Worm (Caenorhabditis elegans) whole organism, young adult: ENCODE results near the gene Y102A11A.2.
A peak's percentile ranks its signal among the peaks of the same experiment; 100 is the strongest.

ENCODE experiments used
- C06A6.2 ChIP-seq: fragments of 200-800 bp; sonication (Bioruptor generic); conservative IDR thresholded peaks from 2 replicates; pipeline ENCODE4 v1.3.6; 2022; ENCODE audit warnings: missing genetic modification characterization, missing compliant biosample characterization
- F52B5.7 ChIP-seq: sonication (generic microtip); optimal IDR thresholded peaks from 2 replicates; lab custom pipeline; 2016; ENCODE audit warnings: mild to moderate bottlenecking, missing genetic modification characterization, missing compliant biosample characterization
- F55B11.4 ChIP-seq: sonication (generic microtip); optimal IDR thresholded peaks from 2 replicates; lab custom pipeline; 2016; ENCODE audit warnings: missing compliant biosample characterization, missing genetic modification characterization, borderline replicate concordance; ENCODE audit not compliant: insufficient read depth
- F57A8.1 ChIP-seq: fragments of 200-800 bp; sonication (Bioruptor generic); optimal IDR thresholded peaks from 2 replicates; lab custom pipeline; 2018; ENCODE audit warnings: mild to moderate bottlenecking, missing genetic modification characterization, moderate library complexity, missing compliant biosample characterization
- Y53F4B.3 ChIP-seq: fragments of 200-800 bp; sonication (Bioruptor generic); IDR thresholded peaks from 2 replicates; pipeline ENCODE4 v1.3.6; 2022; ENCODE audit warnings: missing genetic modification reagents, missing genetic modification characterization, missing compliant biosample characterization
- Y53G8AR.9 ChIP-seq: fragments of 200-800 bp; sonication (Bioruptor generic); conservative IDR thresholded peaks from 2 replicates; pipeline ENCODE4 v1.3.6; 2022; ENCODE audit warnings: missing genetic modification reagents, missing genetic modification characterization, missing compliant biosample characterization
- Y56A3A.18 ChIP-seq: fragments of 200-800 bp; sonication (Bioruptor generic); IDR thresholded peaks from 2 replicates; pipeline ENCODE4 v1.3.6; 2022; ENCODE audit warnings: missing genetic modification reagents, missing genetic modification characterization, missing compliant biosample characterization
- Y95B8A.8 ChIP-seq: fragments of 200-800 bp; sonication (Bioruptor generic); IDR thresholded peaks from 2 replicates; pipeline ENCODE4 v1.3.6; 2022; ENCODE audit warnings: missing genetic modification reagents, missing genetic modification characterization, missing compliant biosample characterization
- atf-7 ChIP-seq: sonication (generic microtip); optimal IDR thresholded peaks from 2 replicates; lab custom pipeline; 2017; ENCODE audit warnings: mild to moderate bottlenecking, missing genetic modification characterization, missing compliant biosample characterization
- athp-1 ChIP-seq: sonication (generic microtip); optimal IDR thresholded peaks from 2 replicates; lab custom pipeline; 2017; ENCODE audit warnings: mild to moderate bottlenecking, missing genetic modification characterization, missing compliant biosample characterization
- attf-5 ChIP-seq: fragments of 200-800 bp; sonication (Bioruptor generic); optimal IDR thresholded peaks from 2 replicates; lab custom pipeline; 2018; ENCODE audit warnings: mild to moderate bottlenecking, missing genetic modification characterization, missing compliant biosample characterization
- attf-6 ChIP-seq: fragments of 200-800 bp; sonication (Bioruptor generic); IDR thresholded peaks from 2 replicates; pipeline ENCODE4 v1.3.6; 2022; ENCODE audit warnings: missing genetic modification reagents, missing genetic modification characterization, missing compliant biosample characterization
- ccch-3 ChIP-seq: fragments of 200-800 bp; sonication (Bioruptor generic); optimal IDR thresholded peaks from 2 replicates; lab custom pipeline; 2018; ENCODE audit warnings: mild to moderate bottlenecking, missing genetic modification characterization, missing compliant biosample characterization
- cebp-1 ChIP-seq, 2 experiments: fragments of 200-800 bp in 1 of 2; sonication (Bioruptor generic) in 1 of 2; sonication (generic microtip) in 1 of 2; IDR thresholded peaks in 1 of 2; optimal IDR thresholded peaks in 1 of 2; 2 replicates each; pipeline versions ENCODE4 v1.3.6 to Lab custom; 2017 to 2022; ENCODE audit warnings: missing compliant biosample characterization in 2 of 2, missing genetic modification characterization in 2 of 2, mild to moderate bottlenecking in 1 of 2, missing genetic modification reagents in 1 of 2, moderate library complexity in 1 of 2
- ceh-100 ChIP-seq: fragments of 200-800 bp; sonication (Bioruptor generic); IDR thresholded peaks from 2 replicates; pipeline ENCODE4 v1.3.6; 2022; ENCODE audit warnings: missing genetic modification reagents, missing genetic modification characterization, missing compliant biosample characterization
- ceh-40 ChIP-seq: fragments of 200-800 bp; sonication (Bioruptor generic); IDR thresholded peaks from 2 replicates; pipeline ENCODE4 v1.3.6; 2022; ENCODE audit warnings: missing genetic modification characterization, missing compliant biosample characterization
- ceh-79 ChIP-seq: sonication (generic microtip); optimal IDR thresholded peaks from 2 replicates; lab custom pipeline; 2017; ENCODE audit warnings: mild to moderate bottlenecking, missing genetic modification characterization, missing compliant biosample characterization
- chd-7 ChIP-seq: sonication (generic microtip); optimal IDR thresholded peaks from 2 replicates; lab custom pipeline; 2016; ENCODE audit warnings: mild to moderate bottlenecking, missing genetic modification characterization, moderate library complexity, missing compliant biosample characterization
- dox-1 ChIP-seq: fragments of 200-800 bp; sonication (Bioruptor generic); IDR thresholded peaks from 2 replicates; pipeline ENCODE4 v1.3.6; 2022; ENCODE audit warnings: missing genetic modification reagents, missing genetic modification characterization, missing compliant biosample characterization
- dpff-1 ChIP-seq: sonication (generic microtip); optimal IDR thresholded peaks from 2 replicates; lab custom pipeline; 2017; ENCODE audit warnings: mild to moderate bottlenecking, missing genetic modification characterization, missing compliant biosample characterization
- efl-1 ChIP-seq: fragments of 150-350 bp; optimal IDR thresholded peaks from 2 replicates; lab custom pipeline; 2014; ENCODE audit warnings: missing biosample characterization, missing genetic modification reagents, missing genetic modification characterization
- egl-18 ChIP-seq: fragments of 200-800 bp; sonication (Bioruptor generic); IDR thresholded peaks from 2 replicates; pipeline ENCODE4 v1.3.6; 2022; ENCODE audit warnings: missing genetic modification reagents, missing genetic modification characterization, missing compliant biosample characterization
- egrh-3 ChIP-seq: fragments of 200-800 bp; sonication (Bioruptor generic); IDR thresholded peaks from 2 replicates; pipeline ENCODE4 v1.3.6; 2022; ENCODE audit warnings: missing genetic modification reagents, missing genetic modification characterization, missing compliant biosample characterization
- fkh-3 ChIP-seq: sonication (generic microtip); optimal IDR thresholded peaks from 2 replicates; lab custom pipeline; 2016; ENCODE audit warnings: mild to moderate bottlenecking, missing genetic modification characterization, missing compliant biosample characterization
- hlh-12 ChIP-seq: sonication (generic microtip); optimal IDR thresholded peaks from 2 replicates; lab custom pipeline; 2016; ENCODE audit warnings: missing genetic modification characterization, missing compliant biosample characterization
- hmg-20 ChIP-seq: fragments of 200-800 bp; sonication (Bioruptor generic); IDR thresholded peaks from 2 replicates; pipeline ENCODE4 v1.3.6; 2022; ENCODE audit warnings: missing genetic modification reagents, missing genetic modification characterization, missing compliant biosample characterization
- hsf-1 ChIP-seq: fragments of 200-800 bp; sonication (Bioruptor generic); IDR thresholded peaks from 2 replicates; pipeline ENCODE4 v1.3.6; 2022; ENCODE audit warnings: missing genetic modification reagents, missing genetic modification characterization, missing compliant biosample characterization
- let-607 ChIP-seq, 2 experiments: fragments of 200-800 bp in 1 of 2; sonication (Bioruptor generic) in 1 of 2; sonication (generic microtip) in 1 of 2; optimal IDR thresholded peaks; 2 replicates each; lab custom pipeline; 2016 to 2018; ENCODE audit warnings: mild to moderate bottlenecking in 2 of 2, missing compliant biosample characterization in 2 of 2, missing genetic modification characterization in 2 of 2, moderate library complexity in 2 of 2, missing genotype in 1 of 2
- madf-10 ChIP-seq: sonication (generic microtip); optimal IDR thresholded peaks from 2 replicates; lab custom pipeline; 2016; ENCODE audit warnings: mild to moderate bottlenecking, missing genetic modification characterization, missing compliant biosample characterization
- madf-6 ChIP-seq: fragments of 200-800 bp; sonication (Bioruptor generic); IDR thresholded peaks from 2 replicates; pipeline ENCODE4 v1.3.6; 2022; ENCODE audit warnings: missing genetic modification reagents, missing genetic modification characterization, missing compliant biosample characterization
- mxl-1 ChIP-seq: sonication (generic microtip); optimal IDR thresholded peaks from 2 replicates; lab custom pipeline; 2016; ENCODE audit warnings: missing genetic modification characterization, missing compliant biosample characterization
- sea-2 ChIP-seq: fragments of 200-800 bp; sonication (Bioruptor generic); IDR thresholded peaks from 2 replicates; pipeline ENCODE4 v1.3.6; 2022; ENCODE audit warnings: missing genetic modification characterization, missing compliant biosample characterization
- snpc-1.1 ChIP-seq: sonication (generic microtip); optimal IDR thresholded peaks from 2 replicates; lab custom pipeline; 2017; ENCODE audit warnings: missing genetic modification characterization, mild to moderate bottlenecking, missing compliant biosample characterization, antibody characterized with exemption, moderate library complexity, missing genotype, missing genetic modification reagents; ENCODE audit not compliant: insufficient read depth
- unc-130 ChIP-seq: sonication (generic microtip); optimal IDR thresholded peaks from 2 replicates; lab custom pipeline; 2016; ENCODE audit warnings: missing genetic modification reagents, missing genetic modification characterization, missing compliant biosample characterization
- unc-62 ChIP-seq: fragments of 150-350 bp; optimal IDR thresholded peaks from 2 replicates; lab custom pipeline; 2014; ENCODE audit warnings: missing biosample characterization, missing genetic modification reagents, missing genetic modification characterization
- ztf-22 ChIP-seq: fragments of 200-800 bp; sonication (Bioruptor generic); optimal IDR thresholded peaks from 2 replicates; lab custom pipeline; 2018; ENCODE audit warnings: mild to moderate bottlenecking, missing genetic modification characterization, moderate library complexity, missing compliant biosample characterization
- ztf-26 ChIP-seq: sonication (generic microtip); optimal IDR thresholded peaks from 2 replicates; lab custom pipeline; 2017; ENCODE audit warnings: missing genetic modification characterization, missing compliant biosample characterization
- ztf-6 ChIP-seq: fragments of 200-800 bp; sonication (Bioruptor generic); IDR thresholded peaks from 2 replicates; pipeline ENCODE4 v1.3.6; 2022; ENCODE audit warnings: missing genetic modification reagents, missing genetic modification characterization, missing compliant biosample characterization

Gene Y102A11A.2

DNA sequence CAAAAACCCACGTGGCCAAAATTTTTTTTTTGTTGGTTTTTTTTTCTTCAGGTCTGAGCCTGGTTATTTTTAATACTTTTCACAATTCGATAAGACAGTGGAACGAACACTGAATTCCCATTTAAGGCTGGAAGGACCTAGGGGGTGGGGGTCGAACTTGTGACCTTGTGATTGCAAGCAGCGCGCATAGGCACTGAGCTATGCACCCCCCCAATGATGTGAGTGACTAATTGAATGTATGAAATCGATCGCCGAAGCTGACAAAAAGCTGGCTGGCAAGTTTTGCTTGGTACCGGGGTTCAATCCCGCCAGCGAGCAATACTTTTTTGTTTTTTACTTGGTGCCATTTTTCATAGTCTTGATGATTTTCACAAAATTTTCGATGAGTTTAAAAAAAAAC is 27.6 kb upstream of the Y102A11A.2 start (continued):
- 0 out of 2 replicates have a peak, but pooled peaks have one; percentile 29 for TF ChIP-seq hmg-20 (GFP tag; lab: Robert Waterston, UW)
- TF ChIP-seq madf-6 (GFP tag; lab: Robert Waterston, UW) = peak; percentile 37
- no peak for TF ChIP-seq attf-5 (GFP tag; lab: Kevin White, UChicago)
- TF ChIP-seq F52B5.7 (tag; lab: Kevin White, UChicago) = no peak

DNA sequence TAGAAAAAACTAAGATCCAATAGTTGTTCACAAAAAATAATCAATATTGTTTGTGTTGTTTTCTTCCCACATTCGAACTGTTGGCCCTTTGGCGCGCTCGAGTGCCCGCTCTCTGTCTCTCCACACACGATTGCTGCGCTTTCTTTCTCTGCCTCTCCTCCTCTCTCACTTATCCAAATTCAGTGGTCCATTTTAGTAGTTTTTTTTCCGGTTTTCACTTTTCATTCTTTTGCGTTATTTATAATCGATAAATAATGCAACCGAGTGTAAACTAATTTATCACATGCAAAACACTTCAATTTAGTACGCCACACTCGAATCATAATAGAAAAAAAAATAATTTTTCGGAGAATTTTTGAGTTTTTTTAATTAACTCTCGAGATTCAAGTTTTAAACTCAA is 25.9 kb upstream of the Y102A11A.2 start:
- TF ChIP-seq madf-10 (tag; lab: Kevin White, UChicago) (no peak), Y53G8AR.9 (GFP tag; lab: Robert Waterston, UW) (no peak), efl-1 (GFP tag; lab: Kevin White, UChicago) (peak; percentile 17), F57A8.1 (GFP tag; lab: Kevin White, UChicago) (no peak)

DNA sequence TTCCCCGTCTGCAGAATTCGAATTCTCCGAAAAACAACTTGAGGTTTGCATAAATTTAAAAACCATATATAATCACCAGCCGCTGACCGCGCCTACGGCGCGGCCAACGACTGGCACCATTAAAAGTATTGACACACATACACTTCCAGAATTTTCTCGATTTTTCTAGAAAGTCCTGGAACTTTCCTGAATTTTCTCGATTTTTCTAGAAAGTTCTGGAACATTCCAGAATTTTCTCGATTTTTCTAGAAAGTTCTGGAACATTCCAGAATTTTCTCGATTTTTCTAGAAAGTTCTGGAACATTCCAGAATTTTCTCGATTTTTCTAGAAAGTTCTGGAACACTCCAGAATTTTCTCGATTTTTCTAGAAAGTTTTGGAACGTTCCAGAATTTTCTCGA is 23.8 kb upstream of the Y102A11A.2 start:
- TF ChIP-seq madf-6 (GFP tag; lab: Robert Waterston, UW) = 0 out of 2 replicates have a peak, but pooled peaks have one; percentile 6
- peak; percentile 95 for TF ChIP-seq hsf-1 (GFP tag; lab: Robert Waterston, UW)
- TF ChIP-seq egrh-3 (GFP tag; lab: Robert Waterston, UW) = peak; percentile 79

DNA sequence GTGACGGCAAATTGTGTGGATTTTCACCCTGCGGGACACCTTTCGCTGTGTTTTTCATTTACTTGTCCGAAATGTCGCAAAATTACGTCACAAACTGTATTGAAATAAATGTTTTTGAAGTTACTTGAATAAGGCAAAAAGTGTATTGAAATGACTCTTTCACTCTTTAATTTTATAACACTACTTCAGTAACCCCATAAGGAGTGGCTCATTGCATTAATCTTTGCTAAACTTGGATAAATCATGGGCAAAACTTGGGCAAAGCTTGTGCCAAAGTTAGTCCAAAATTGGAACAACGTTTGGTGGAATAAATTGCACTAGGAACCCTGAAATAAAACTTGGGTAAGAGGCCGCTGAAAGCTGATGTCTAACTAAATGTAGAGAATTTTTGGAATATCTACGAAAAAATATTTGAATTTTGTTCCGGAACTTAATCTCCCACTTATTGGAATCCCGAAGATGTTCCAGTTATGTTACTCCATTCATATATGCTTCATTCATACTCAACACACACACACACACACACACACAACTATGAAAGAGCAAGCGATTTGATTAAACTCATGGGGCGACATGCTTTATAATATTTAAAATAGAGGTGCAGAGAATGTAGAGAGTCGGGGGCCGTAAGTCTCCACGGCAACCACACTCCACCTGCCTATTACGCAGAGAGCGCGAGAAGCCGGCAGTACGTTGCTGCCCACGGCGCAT is 13.8 kb upstream of the Y102A11A.2 start, which contains the start of gene Y102A11A.9:
Y102A11A.9 (plus strand) TSS at position 661 of the 711 bp plus-strand sequence.
- no peak for TF ChIP-seq snpc-1.1 (tag; lab: Kevin White, UChicago)
- TF ChIP-seq C06A6.2 (GFP tag; lab: Robert Waterston, UW) = no peak
- TF ChIP-seq Y56A3A.18 (GFP tag; lab: Robert Waterston, UW) = no peak
- no peak for TF ChIP-seq unc-130 (GFP tag; lab: Kevin White, UChicago)
- no peak for TF ChIP-seq Y95B8A.8
- TF ChIP-seq ztf-22 = no peak
- TF ChIP-seq hlh-12 (tag; lab: Kevin White, UChicago) = no peak
- TF ChIP-seq F55B11.4 (tag; lab: Kevin White, UChicago) = no peak
- no peak for TF ChIP-seq chd-7 (tag; lab: Kevin White, UChicago)
- no peak for TF ChIP-seq ccch-3 (GFP tag; lab: Kevin White, UChicago)
- TF ChIP-seq ceh-79 (tag; lab: Kevin White, UChicago) = no peak
- TF ChIP-seq fkh-3 (tag; lab: Kevin White, UChicago) = no peak
- TF ChIP-seq ceh-100 (GFP tag; lab: Robert Waterston, UW) = no peak
- TF ChIP-seq ztf-26 = no peak
- TF ChIP-seq attf-5 (GFP tag; lab: Kevin White, UChicago) = no peak

DNA sequence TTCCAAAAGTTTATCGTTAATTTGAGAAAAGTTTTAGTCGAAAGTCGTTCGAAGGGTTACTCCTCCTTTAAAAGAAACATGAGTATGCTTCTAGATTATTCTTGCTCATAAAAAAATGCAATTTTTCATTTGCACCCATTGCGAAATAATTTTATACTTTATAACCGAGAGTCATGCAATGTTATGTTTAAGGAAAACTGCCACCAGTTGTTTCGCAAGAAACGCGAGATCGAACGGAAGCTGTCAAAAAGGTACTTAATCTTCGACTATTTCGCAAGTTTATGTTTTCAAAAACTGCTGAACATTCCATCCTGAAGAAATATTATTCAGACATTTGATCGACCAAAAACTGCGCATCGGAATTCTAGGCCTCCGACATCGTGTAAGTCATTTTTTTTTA is 12.5 kb upstream of the Y102A11A.2 start:
- TF ChIP-seq cebp-1 (GFP tag; IDR thresholded peaks at IDR 0.05; lab: Robert Waterston, UW) (peak; percentile 88), cebp-1 (tag; optimal IDR thresholded peaks at IDR 0.05; lab: Kevin White, UChicago) (peak; percentile 95), Y53F4B.3 (no peak), mxl-1 (tag; lab: Kevin White, UChicago) (no peak), unc-62 (peak; percentile 84)

DNA sequence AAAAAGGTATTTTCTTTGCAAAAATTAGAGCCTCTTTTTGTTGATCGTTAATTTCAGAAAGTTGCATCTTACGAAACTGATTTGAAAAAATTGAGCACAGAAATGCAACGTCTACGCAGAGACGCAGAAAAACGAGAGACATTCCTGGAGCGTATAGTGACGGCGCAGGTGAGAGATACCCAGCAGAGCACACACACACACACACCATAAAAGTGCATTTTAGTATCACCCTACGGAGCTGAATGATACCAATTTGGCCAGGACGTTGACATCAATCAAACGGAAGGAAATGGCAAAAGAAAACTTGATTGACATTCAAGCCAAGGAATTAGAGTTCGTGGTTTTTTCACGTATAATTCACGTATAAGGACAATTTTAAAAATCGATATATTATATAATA is 11.9 kb upstream of the Y102A11A.2 start:
- TF ChIP-seq attf-6 (GFP tag; lab: Robert Waterston, UW) (no peak), let-607 (tag; optimal IDR thresholded peaks at IDR 0.05; lab: Kevin White, UChicago) (peak; percentile 43 to 65), unc-62 (peak; percentile 34), ztf-6 (GFP tag; lab: Robert Waterston, UW) (no peak), sea-2 (GFP tag; lab: Robert Waterston, UW) (no peak), atf-7 (tag; lab: Kevin White, UChicago) (peak; percentile 41), egl-18 (no peak), F57A8.1 (GFP tag; lab: Kevin White, UChicago) (no peak), dpff-1 (no peak), cebp-1 (GFP tag; IDR thresholded peaks at IDR 0.05; lab: Robert Waterston, UW) (no peak), cebp-1 (tag; optimal IDR thresholded peaks at IDR 0.05; lab: Kevin White, UChicago) (peak; percentile 45), Y53F4B.3 (no peak), dox-1 (GFP tag; lab: Robert Waterston, UW) (peak; percentile 60; the same call in 1 of the 2 replicates), athp-1 (tag; lab: Kevin White, UChicago) (no peak), ceh-40 (GFP tag; lab: Robert Waterston, UW) (no peak), ztf-22 (peak; percentile 29)
